Fruit fly (Drosophila melanogaster): ENCODE measurements around the gene CG17770.

The CG17770 gene

DNA sequence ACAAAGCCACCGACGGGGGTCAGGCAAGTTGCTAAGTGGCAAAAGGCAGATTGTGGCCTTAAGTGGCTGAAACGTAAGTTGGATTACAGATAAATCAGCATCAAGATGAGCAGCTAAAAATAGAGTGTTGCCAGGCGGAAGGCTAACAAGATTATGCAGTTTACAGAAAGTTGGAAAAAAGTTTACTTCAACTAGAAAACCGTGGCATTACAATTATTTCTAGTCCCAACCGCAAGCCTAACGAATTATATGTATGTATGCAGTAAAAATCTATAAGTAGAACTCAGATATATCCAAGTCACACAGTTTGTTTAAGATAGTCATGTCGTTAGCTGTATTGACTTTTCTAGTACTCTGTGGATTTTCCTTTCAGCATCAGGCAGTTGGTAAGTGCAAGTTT lies 5.6 kb upstream of the CG17770 start, which contains the start of gene BG642167:
TSS of gene BG642167 (plus strand) at position 301 of the 400 bp plus-strand sequence.
- TF ChIP-seq pan (optimal IDR thresholded peaks at IDR 0.05) (no peak), CG8478 (optimal IDR thresholded peaks at IDR 0.05) (no peak), psq (optimal IDR thresholded peaks at IDR 0.05) (no peak), usp (GFP tag; optimal IDR thresholded peaks at IDR 0.05) (no peak), Dll (optimal IDR thresholded peaks at IDR 0.05) (no peak), EcR (GFP tag; optimal IDR thresholded peaks at IDR 0.05) (no peak)

DNA sequence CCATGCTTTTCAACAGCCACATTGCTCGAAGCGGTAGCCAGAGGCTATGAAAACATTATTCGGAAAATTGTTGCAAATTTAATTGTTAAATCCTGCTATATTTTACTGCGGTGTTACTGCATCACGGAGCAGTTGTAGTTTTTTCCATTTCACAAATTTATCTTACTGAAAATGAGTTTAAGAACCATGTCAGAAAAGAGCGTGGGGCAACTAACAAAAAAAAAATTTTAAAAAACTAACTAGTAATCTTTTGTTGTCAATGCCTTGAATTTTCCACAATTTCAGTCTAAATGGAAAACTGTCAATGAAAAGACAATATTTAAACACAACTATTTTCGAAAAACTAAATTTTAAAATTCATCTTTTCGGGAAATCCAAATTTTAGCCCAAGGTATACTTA lies 915 bp upstream of the CG17770 start, which contains the start of gene CG5024:
TSS of gene CG5024 (plus strand) at position 301 of the 400 bp plus-strand sequence.
- TF ChIP-seq CG8478 (optimal IDR thresholded peaks at IDR 0.05) (no peak), Dll (optimal IDR thresholded peaks at IDR 0.05) (no peak)

DNA sequence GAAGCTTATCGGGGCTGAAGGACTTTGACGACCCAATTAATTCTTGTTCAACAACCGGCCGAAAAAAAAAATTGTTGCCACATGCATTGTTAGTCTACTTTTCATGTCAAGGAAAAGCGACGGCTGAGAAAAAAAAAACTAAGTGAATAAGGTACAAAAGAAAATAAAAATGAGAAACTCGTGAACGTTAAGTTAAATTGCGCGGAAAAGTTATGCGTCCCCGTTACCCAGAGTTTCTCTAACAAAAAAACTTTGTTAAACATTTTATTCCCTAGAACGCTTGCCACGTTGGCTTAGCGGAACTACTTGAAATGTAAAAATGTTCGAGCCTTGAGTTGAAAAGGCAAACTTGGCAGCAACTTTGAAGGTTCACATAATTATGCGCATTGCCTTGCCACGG lies 3.5 kb downstream of the CG17770 start, which contains the start of gene CG14354:
TSS of gene CG14354 (plus strand) at position 301 of the 400 bp plus-strand sequence.
- no peak for TF ChIP-seq CG8478 (optimal IDR thresholded peaks at IDR 0.05)
- no peak for TF ChIP-seq psq (optimal IDR thresholded peaks at IDR 0.05)
- no peak for TF ChIP-seq Dll (optimal IDR thresholded peaks at IDR 0.05)
- no peak for TF ChIP-seq usp (GFP tag; optimal IDR thresholded peaks at IDR 0.05)
- no peak for TF ChIP-seq EcR (GFP tag; optimal IDR thresholded peaks at IDR 0.05)
- TF ChIP-seq pan (optimal IDR thresholded peaks at IDR 0.05), result no peak

DNA sequence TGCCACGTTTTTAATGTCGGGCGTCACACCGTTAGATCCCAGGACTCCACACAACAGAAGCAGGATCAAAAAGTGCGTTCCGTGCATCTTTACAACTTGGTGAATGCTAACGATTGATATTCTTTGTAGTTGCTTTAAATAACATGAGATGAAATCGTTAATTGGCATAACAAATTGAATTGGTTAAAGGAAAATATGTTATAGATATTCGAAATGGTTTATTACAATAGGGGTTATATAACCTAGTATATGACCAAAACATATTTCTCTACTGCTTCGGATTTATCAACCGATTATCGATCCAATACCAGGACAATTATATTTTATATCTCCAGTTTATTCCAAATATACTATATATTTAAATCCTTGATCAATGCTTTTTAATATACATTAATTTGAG lies 17.9 kb downstream of the CG17770 start, which contains the start of gene Mst57Dc:
TSS of gene Mst57Dc (minus strand) at position 101 of the 400 bp plus-strand sequence.
- TF ChIP-seq CG8478 (optimal IDR thresholded peaks at IDR 0.05), result no peak
- no peak for TF ChIP-seq Dll (optimal IDR thresholded peaks at IDR 0.05)
- no peak for TF ChIP-seq psq (optimal IDR thresholded peaks at IDR 0.05)
- TF ChIP-seq usp (GFP tag; optimal IDR thresholded peaks at IDR 0.05), result no peak
- TF ChIP-seq pan (optimal IDR thresholded peaks at IDR 0.05), result no peak
- no peak for TF ChIP-seq EcR (GFP tag; optimal IDR thresholded peaks at IDR 0.05)

DNA sequence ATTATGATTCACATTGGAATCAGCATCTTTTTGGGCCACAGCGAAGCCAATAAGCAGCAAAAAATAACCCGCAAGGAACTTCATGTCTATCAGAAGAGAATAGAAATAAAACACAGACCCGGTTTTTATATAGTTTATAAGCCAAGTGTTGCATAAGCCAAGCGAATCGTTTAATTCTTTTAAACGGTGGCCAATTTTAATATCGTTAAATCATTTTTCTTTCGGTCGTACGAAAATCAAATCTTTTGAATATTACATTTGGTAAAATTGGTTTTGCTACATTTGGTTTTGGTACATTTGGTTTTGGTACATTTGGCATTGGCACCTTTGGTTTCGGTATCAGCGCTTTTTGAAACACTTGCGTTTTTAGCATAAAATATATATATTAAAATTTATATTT lies 18.4 kb downstream of the CG17770 start, which contains the start of gene Sfp96F:
TSS of gene Sfp96F (minus strand) at position 101 of the 400 bp plus-strand sequence.
- TF ChIP-seq pan (optimal IDR thresholded peaks at IDR 0.05) (no peak), EcR (GFP tag; optimal IDR thresholded peaks at IDR 0.05) (no peak), usp (GFP tag; optimal IDR thresholded peaks at IDR 0.05) (no peak), Dll (optimal IDR thresholded peaks at IDR 0.05) (no peak), CG8478 (optimal IDR thresholded peaks at IDR 0.05) (no peak), psq (optimal IDR thresholded peaks at IDR 0.05) (no peak)

DNA sequence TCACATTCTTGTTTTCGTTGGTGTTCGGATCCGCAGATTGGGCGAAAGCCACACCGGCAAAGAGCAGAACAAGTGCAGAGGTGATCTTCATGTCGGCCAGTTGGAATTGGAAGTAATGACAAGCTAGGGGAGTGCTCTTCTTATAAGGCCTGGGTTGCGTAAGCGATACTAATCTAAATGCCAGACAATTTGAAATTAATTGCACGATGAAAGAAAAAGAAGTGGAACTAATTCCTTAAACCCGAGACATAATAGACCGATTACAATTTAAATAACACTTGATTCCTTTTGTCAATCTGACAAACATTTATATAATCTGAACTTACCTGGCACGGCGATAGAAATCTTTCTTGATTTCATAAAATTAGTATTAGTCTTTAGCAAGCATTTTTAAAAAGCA lies 19.1 kb downstream of the CG17770 start, which contains the start of gene Mst57Db:
TSS of gene Mst57Db (minus strand) at position 101 of the 400 bp plus-strand sequence.
- TF ChIP-seq psq (optimal IDR thresholded peaks at IDR 0.05) (no peak), CG8478 (optimal IDR thresholded peaks at IDR 0.05) (no peak), Dll (optimal IDR thresholded peaks at IDR 0.05) (no peak), EcR (GFP tag; optimal IDR thresholded peaks at IDR 0.05) (no peak), usp (GFP tag; optimal IDR thresholded peaks at IDR 0.05) (no peak), pan (optimal IDR thresholded peaks at IDR 0.05) (no peak)

DNA sequence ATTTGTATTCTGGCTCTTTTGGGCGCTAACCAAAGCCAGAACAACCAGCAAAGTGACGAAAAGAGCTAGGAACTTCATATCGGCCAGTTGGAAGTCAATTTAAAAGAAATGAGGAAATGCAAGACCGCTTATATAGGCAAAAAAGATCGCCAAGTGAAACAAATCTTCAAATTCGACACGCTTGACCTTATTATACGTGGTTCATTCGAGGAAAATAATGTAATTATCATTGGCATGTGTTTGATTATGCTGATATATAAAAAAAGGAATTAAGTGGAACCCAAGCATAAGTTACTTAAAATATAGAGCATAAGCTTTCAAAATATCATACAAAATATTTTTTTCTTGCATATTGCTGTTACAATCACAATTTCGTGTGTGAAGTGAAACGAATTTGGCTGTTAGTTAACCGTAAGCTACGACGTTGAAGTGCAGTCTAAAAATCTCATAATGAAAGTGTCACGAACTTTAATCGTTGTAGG lies 20.1 kb downstream of the CG17770 start, which contains the start of the genes Mst57Da and alpha4GT2:
TSS of gene Mst57Da (minus strand) at position 101 of the 482 bp plus-strand sequence.
TSS of gene alpha4GT2 (plus strand) at position 432 of the 482 bp plus-strand sequence.
- TF ChIP-seq usp (GFP tag; optimal IDR thresholded peaks at IDR 0.05), result no peak
- TF ChIP-seq pan (optimal IDR thresholded peaks at IDR 0.05), result no peak
- TF ChIP-seq EcR (GFP tag; optimal IDR thresholded peaks at IDR 0.05), result no peak
- TF ChIP-seq CG8478 (optimal IDR thresholded peaks at IDR 0.05), result no peak
- TF ChIP-seq Dll (optimal IDR thresholded peaks at IDR 0.05), result no peak
- no peak for TF ChIP-seq psq (optimal IDR thresholded peaks at IDR 0.05)

DNA sequence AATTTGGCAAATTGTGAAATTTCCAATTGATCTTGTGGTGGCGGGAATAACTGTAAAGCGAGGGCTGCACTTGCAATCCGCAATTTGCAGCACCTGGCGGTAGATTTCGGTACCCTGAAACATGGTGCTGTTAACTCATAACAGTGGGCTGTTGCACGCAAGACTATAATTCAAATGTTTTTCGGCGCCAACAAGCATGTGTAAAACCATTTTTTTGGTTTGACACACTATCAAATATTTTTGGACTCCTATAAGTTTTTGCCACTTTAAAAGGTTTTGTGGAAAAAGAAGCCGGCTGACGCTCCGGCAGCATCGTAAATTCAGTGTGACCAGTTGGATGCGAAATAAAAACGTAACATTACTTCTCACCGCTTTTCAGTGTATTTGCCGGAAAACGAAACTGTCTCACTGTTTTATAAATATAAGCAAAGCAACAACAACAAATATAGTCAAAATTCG lies 39.5 kb downstream of the CG17770 start, which contains the start of the genes CG14545 and CG5886:
TSS of gene CG14545 (minus strand) at position 68 of the 459 bp plus-strand sequence.
TSS of gene CG5886 (plus strand) at position 409 of the 459 bp plus-strand sequence.
- no peak for TF ChIP-seq pan (optimal IDR thresholded peaks at IDR 0.05)
- no peak for TF ChIP-seq Dll (optimal IDR thresholded peaks at IDR 0.05)
- TF ChIP-seq psq (optimal IDR thresholded peaks at IDR 0.05), result no peak
- no peak for TF ChIP-seq usp (GFP tag; optimal IDR thresholded peaks at IDR 0.05)
- no peak for TF ChIP-seq EcR (GFP tag; optimal IDR thresholded peaks at IDR 0.05)
- no peak for TF ChIP-seq CG8478 (optimal IDR thresholded peaks at IDR 0.05)

DNA sequence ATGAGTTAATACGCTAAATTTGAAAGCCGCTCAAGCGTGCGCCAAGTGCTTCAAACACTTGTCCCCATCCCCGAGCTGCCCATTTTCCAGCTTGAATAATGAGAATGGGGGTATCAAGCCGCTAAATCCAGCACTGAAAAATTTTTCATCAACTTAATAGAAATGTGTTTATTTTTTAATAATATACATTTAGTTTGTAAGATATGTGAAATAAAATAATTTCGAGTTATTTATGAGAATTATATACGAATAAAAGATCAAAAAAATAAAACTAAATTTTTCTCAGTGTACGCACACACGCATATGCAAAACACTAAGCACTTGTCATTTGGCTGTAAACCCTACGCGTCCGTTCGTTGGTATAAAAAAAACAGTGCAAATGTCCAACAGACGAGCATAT lies 43.1 kb downstream of the CG17770 start:
- TF ChIP-seq CG8478 (optimal IDR thresholded peaks at IDR 0.05), result no peak
- no peak for TF ChIP-seq EcR (GFP tag; optimal IDR thresholded peaks at IDR 0.05)
- TF ChIP-seq usp (GFP tag; optimal IDR thresholded peaks at IDR 0.05), result no peak
- no peak for TF ChIP-seq psq (optimal IDR thresholded peaks at IDR 0.05)
- no peak for TF ChIP-seq Dll (optimal IDR thresholded peaks at IDR 0.05)
- TF ChIP-seq pan (optimal IDR thresholded peaks at IDR 0.05), result no peak

DNA sequence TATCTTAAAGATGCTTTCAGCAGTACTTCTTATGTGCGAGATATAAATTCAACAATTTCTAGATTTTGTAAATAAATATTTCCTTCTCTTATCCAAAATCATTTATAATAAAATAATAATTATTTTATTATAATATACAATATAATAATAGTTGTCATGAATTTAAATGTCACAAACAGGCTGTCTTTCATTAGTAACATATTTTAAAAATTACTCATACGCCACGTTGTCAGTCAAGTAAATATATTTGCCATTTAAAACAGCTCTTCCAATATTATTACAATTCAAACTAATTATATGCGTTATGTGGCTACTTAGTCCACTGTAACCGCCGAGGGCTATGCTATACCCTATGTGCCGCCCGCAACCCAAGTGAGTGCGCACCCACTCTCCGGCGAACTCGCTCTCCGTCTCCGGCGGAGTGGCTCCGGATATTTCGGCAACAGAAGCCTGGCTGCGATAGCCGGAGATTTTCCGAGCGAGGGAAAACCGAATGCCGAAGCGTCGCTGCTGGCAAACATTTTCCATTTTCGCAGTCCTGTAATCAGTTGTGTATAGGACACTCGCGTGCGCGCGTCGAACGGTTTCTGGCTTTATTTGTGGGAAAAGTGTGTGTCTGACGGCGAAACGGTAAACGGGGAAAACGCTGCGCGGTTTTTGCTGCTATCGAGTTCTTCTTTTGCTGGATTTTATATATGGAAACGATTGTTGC lies 44.0 kb downstream of the CG17770 start, which contains the start of gene CG5890:
TSS of gene CG5890 (plus strand) at position 561 of the 712 bp plus-strand sequence.
- no peak for TF ChIP-seq psq (optimal IDR thresholded peaks at IDR 0.05)
- no peak for TF ChIP-seq pan (optimal IDR thresholded peaks at IDR 0.05)
- no peak for TF ChIP-seq EcR (GFP tag; optimal IDR thresholded peaks at IDR 0.05)
